Worm (Caenorhabditis elegans) whole organism, L4 larva: ENCODE measurements around the gene R07E3.6.

Source experiments
- D1046.2 ChIP-seq: fragments of 200-800 bp; sonication (Bioruptor generic); IDR thresholded peaks from 2 replicates; pipeline ENCODE4 v1.3.6; 2022; ENCODE audit warnings: missing genetic modification characterization, missing compliant biosample characterization
- F10B5.3 ChIP-seq: sonication (generic microtip); optimal IDR thresholded peaks from 2 replicates; lab custom pipeline; 2016; ENCODE audit warnings: mild to moderate bottlenecking, missing genetic modification characterization, missing compliant biosample characterization
- F44E2.7 ChIP-seq: fragments of 200-800 bp; sonication (Bioruptor generic); IDR thresholded peaks from 2 replicates; pipeline ENCODE4 v2.1.2; 2022; ENCODE audit warnings: missing genetic modification characterization, missing compliant biosample characterization
- R02D3.7 ChIP-seq: fragments of 150-350 bp; sonication (generic microtip); optimal IDR thresholded peaks from 3 replicates; lab custom pipeline; 2014; ENCODE audit warnings: missing biosample characterization, missing genetic modification characterization
- T20F7.1 ChIP-seq: fragments of 200-800 bp; sonication (Bioruptor generic); optimal IDR thresholded peaks from 2 replicates; lab custom pipeline; 2018; ENCODE audit warnings: mild to moderate bottlenecking, missing genetic modification characterization, missing compliant biosample characterization
- T26A8.4 ChIP-seq: fragments of 200-800 bp; sonication (Bioruptor generic); IDR thresholded peaks from 2 replicates; pipeline ENCODE4 v1.3.6; 2022; ENCODE audit warnings: missing genetic modification characterization, missing compliant biosample characterization
- Y48G9A.11 ChIP-seq: fragments of 200-800 bp; sonication (Bioruptor generic); IDR thresholded peaks from 2 replicates; pipeline ENCODE4 v1.3.6; 2022; ENCODE audit warnings: missing genetic modification reagents, missing genetic modification characterization, missing compliant biosample characterization
- Y5F2A.4 ChIP-seq: fragments of 200-800 bp; sonication (Bioruptor generic); optimal IDR thresholded peaks from 2 replicates; lab custom pipeline; 2018; ENCODE audit warnings: mild to moderate bottlenecking, missing genetic modification characterization, missing compliant biosample characterization
- Y75B8A.6 ChIP-seq: fragments of 200-800 bp; sonication (Bioruptor generic); IDR thresholded peaks from 2 replicates; pipeline ENCODE4 v1.3.6; 2022; ENCODE audit warnings: missing genetic modification reagents, missing genetic modification characterization, missing compliant biosample characterization
- ZK546.5 ChIP-seq, 2 experiments: sonication (generic microtip); optimal IDR thresholded peaks; 2 replicates each; lab custom pipeline; 2017; ENCODE audit warnings: missing biosample characterization in 2 of 2, missing genetic modification characterization in 2 of 2
- aha-1 ChIP-seq: fragments of 150-350 bp; peaks from one replicate; lab custom pipeline; 2014; ENCODE audit warnings: missing biosample characterization, missing genetic modification characterization
- ceh-20 ChIP-seq: fragments of 200-800 bp; sonication (Bioruptor generic); IDR thresholded peaks from 2 replicates; pipeline ENCODE4 v1.3.6; 2022; ENCODE audit warnings: missing genetic modification reagents, missing genetic modification characterization, missing compliant biosample characterization
- ceh-32 ChIP-seq: sonication (generic microtip); optimal IDR thresholded peaks from 2 replicates; lab custom pipeline; 2016; ENCODE audit warnings: mild to moderate bottlenecking, missing genetic modification characterization, missing compliant biosample characterization; ENCODE audit not compliant: poor library complexity
- ceh-44 ChIP-seq: fragments of 200-800 bp; sonication (Bioruptor generic); IDR thresholded peaks from 2 replicates; pipeline ENCODE4 v1.3.6; 2022; ENCODE audit warnings: missing genetic modification reagents, missing genetic modification characterization, missing compliant biosample characterization
- ceh-62 ChIP-seq: sonication (generic microtip); optimal IDR thresholded peaks from 2 replicates; lab custom pipeline; 2017; ENCODE audit warnings: missing biosample characterization, missing genetic modification characterization
- ctbp-1 ChIP-seq: fragments of 200-800 bp; sonication (Bioruptor generic); IDR thresholded peaks from 2 replicates; pipeline ENCODE4 v1.3.6; 2022; ENCODE audit warnings: missing genetic modification reagents, missing genetic modification characterization, missing compliant biosample characterization
- daf-16 ChIP-seq, 3 experiments: sonication (generic microtip); optimal IDR thresholded peaks; 2 replicates each; lab custom pipeline; 2016 to 2017; ENCODE audit warnings: missing genetic modification characterization in 3 of 3, missing genetic modification reagents in 3 of 3, mild to moderate bottlenecking in 2 of 3, missing compliant biosample characterization in 2 of 3, missing biosample characterization in 1 of 3, moderate library complexity in 1 of 3
- daf-19 ChIP-seq: fragments of 200-800 bp; sonication (Bioruptor generic); conservative IDR thresholded peaks from 2 replicates; pipeline ENCODE4 v1.3.6; 2022; ENCODE audit warnings: missing genetic modification characterization, missing compliant biosample characterization
- daf-8 ChIP-seq: fragments of 200-800 bp; sonication (Bioruptor generic); IDR thresholded peaks from 2 replicates; pipeline ENCODE4 v1.3.6; 2022; ENCODE audit warnings: missing genetic modification characterization, missing compliant biosample characterization
- dmd-6 ChIP-seq: fragments of 200-800 bp; sonication (Bioruptor generic); IDR thresholded peaks from 2 replicates; pipeline ENCODE4 v1.3.6; 2022; ENCODE audit warnings: missing genetic modification reagents, missing genetic modification characterization, missing compliant biosample characterization
- dmd-8 ChIP-seq: fragments of 200-800 bp; sonication (Bioruptor generic); IDR thresholded peaks from 2 replicates; pipeline ENCODE4 v1.3.6; 2022; ENCODE audit warnings: missing genetic modification characterization, missing compliant biosample characterization
- dmd-9 ChIP-seq: fragments of 200-800 bp; sonication (Bioruptor generic); IDR thresholded peaks from 2 replicates; pipeline ENCODE4 v1.3.6; 2022; ENCODE audit warnings: missing genetic modification reagents, missing genetic modification characterization, missing compliant biosample characterization
- dpl-1 ChIP-seq: fragments of 150-350 bp; optimal IDR thresholded peaks from 2 replicates; lab custom pipeline; 2014; ENCODE audit warnings: missing biosample characterization, missing genetic modification reagents, missing genetic modification characterization
- duxl-1 ChIP-seq: sonication (generic microtip); optimal IDR thresholded peaks from 2 replicates; lab custom pipeline; 2016; ENCODE audit warnings: mild to moderate bottlenecking, missing genetic modification characterization, moderate library complexity, missing compliant biosample characterization; ENCODE audit not compliant: poor library complexity
- dve-1 ChIP-seq: sonication (generic microtip); optimal IDR thresholded peaks from 2 replicates; lab custom pipeline; 2017; ENCODE audit warnings: antibody characterized with exemption, mild to moderate bottlenecking, missing genetic modification characterization, missing compliant biosample characterization; ENCODE audit not compliant: insufficient read depth
- fos-1 ChIP-seq: fragments of 150-350 bp; optimal IDR thresholded peaks from 2 replicates; lab custom pipeline; 2014; ENCODE audit warnings: missing biosample characterization, missing genetic modification characterization
- hlh-11 ChIP-seq: fragments of 200-800 bp; sonication (Bioruptor generic); optimal IDR thresholded peaks from 2 replicates; lab custom pipeline; 2018; ENCODE audit warnings: mild to moderate bottlenecking, missing genetic modification characterization, missing compliant biosample characterization
- hlh-30 ChIP-seq: sonication (generic microtip); optimal IDR thresholded peaks from 2 replicates; lab custom pipeline; 2017; ENCODE audit warnings: antibody characterized with exemption, mild to moderate bottlenecking, missing genetic modification characterization, missing compliant biosample characterization; ENCODE audit not compliant: insufficient read depth
- hmg-1.1 ChIP-seq: fragments of 200-800 bp; sonication (Bioruptor generic); IDR thresholded peaks from 2 replicates; pipeline ENCODE4 v1.3.6; 2022; ENCODE audit warnings: missing genetic modification reagents, missing genetic modification characterization, missing compliant biosample characterization
- jun-1 ChIP-seq: fragments of 150-350 bp; optimal IDR thresholded peaks from 2 replicates; lab custom pipeline; 2014; ENCODE audit warnings: missing biosample characterization, missing genetic modification reagents, missing genetic modification characterization
- lin-1 ChIP-seq: fragments of 200-800 bp; sonication (Bioruptor generic); IDR thresholded peaks from 2 replicates; pipeline ENCODE4 v1.3.6; 2022; ENCODE audit warnings: missing genetic modification reagents, missing genetic modification characterization, missing compliant biosample characterization
- lin-15B ChIP-seq: fragments of 150-350 bp; sonication (generic microtip); optimal IDR thresholded peaks from 3 replicates; lab custom pipeline; 2014; ENCODE audit warnings: missing biosample characterization, missing genetic modification characterization
- lin-38 ChIP-seq: fragments of 200-800 bp; sonication (Bioruptor generic); IDR thresholded peaks from 2 replicates; pipeline ENCODE4 v1.3.6; 2022; ENCODE audit warnings: missing genetic modification reagents, missing genetic modification characterization, missing compliant biosample characterization
- lin-39 ChIP-seq: fragments of 150-350 bp; optimal IDR thresholded peaks from 2 replicates; lab custom pipeline; 2014; ENCODE audit warnings: missing biosample characterization, missing genetic modification reagents, missing genetic modification characterization
- madf-9 ChIP-seq: fragments of 200-800 bp; sonication (Bioruptor generic); conservative IDR thresholded peaks from 2 replicates; pipeline ENCODE4 v1.3.6; 2022; ENCODE audit warnings: missing genetic modification reagents, missing genetic modification characterization, missing compliant biosample characterization
- mdl-1 ChIP-seq, 2 experiments: fragments of 150-350 bp in 1 of 2; sonication (generic microtip) in 1 of 2; optimal IDR thresholded peaks; 2 replicates each; lab custom pipeline; 2014 to 2017; ENCODE audit warnings: missing biosample characterization in 2 of 2, missing genetic modification characterization in 2 of 2
- mdt-29 ChIP-seq: fragments of 200-800 bp; sonication (Bioruptor generic); IDR thresholded peaks from 2 replicates; pipeline ENCODE4 v1.3.6; 2022; ENCODE audit warnings: missing genetic modification reagents, missing genetic modification characterization, missing compliant biosample characterization
- mxl-2 ChIP-seq: fragments of 200-800 bp; sonication (Bioruptor generic); conservative IDR thresholded peaks from 2 replicates; pipeline ENCODE4 v1.3.6; 2022; ENCODE audit warnings: missing genetic modification reagents, missing genetic modification characterization, missing compliant biosample characterization
- nhr-11 ChIP-seq: fragments of 150-350 bp; optimal IDR thresholded peaks from 2 replicates; lab custom pipeline; 2014; ENCODE audit warnings: missing biosample characterization, missing genetic modification characterization
- nhr-48 ChIP-seq: sonication (generic microtip); optimal IDR thresholded peaks from 2 replicates; lab custom pipeline; 2016; ENCODE audit warnings: mild to moderate bottlenecking, missing genetic modification characterization, missing compliant biosample characterization
- nhr-77 ChIP-seq: fragments of 150-350 bp; optimal IDR thresholded peaks from 2 replicates; lab custom pipeline; 2014; ENCODE audit warnings: missing biosample characterization, missing genetic modification characterization
- pha-4 ChIP-seq, 2 experiments: fragments of 150-350 bp in 1 of 2; fragments of 200-800 bp in 1 of 2; sonication (Bioruptor generic) in 1 of 2; IDR thresholded peaks in 1 of 2; optimal IDR thresholded peaks in 1 of 2; 2 replicates each; pipeline versions ENCODE4 v1.3.6 to Lab custom; 2014 to 2022; ENCODE audit warnings: missing genetic modification characterization in 2 of 2, missing genetic modification reagents in 2 of 2, missing biosample characterization in 1 of 2, missing compliant biosample characterization in 1 of 2
- rbr-2 ChIP-seq: sonication (generic microtip); optimal IDR thresholded peaks from 2 replicates; lab custom pipeline; 2016; ENCODE audit warnings: missing genotype, missing genetic modification characterization, missing compliant biosample characterization
- skn-1 ChIP-seq: fragments of 150-350 bp; optimal IDR thresholded peaks from 2 replicates; lab custom pipeline; 2014; ENCODE audit warnings: missing biosample characterization, missing genetic modification characterization
- tra-1 ChIP-seq: fragments of 200-800 bp; sonication (Bioruptor generic); IDR thresholded peaks from 2 replicates; pipeline ENCODE4 v1.3.6; 2022; ENCODE audit warnings: missing genetic modification reagents, missing genetic modification characterization, missing compliant biosample characterization
- unc-130 ChIP-seq: sonication (generic microtip); optimal IDR thresholded peaks from 2 replicates; lab custom pipeline; 2016; ENCODE audit warnings: missing genetic modification reagents, missing genetic modification characterization, missing compliant biosample characterization
- vab-7 ChIP-seq: fragments of 200-800 bp; sonication (Bioruptor generic); IDR thresholded peaks from 2 replicates; pipeline ENCODE4 v1.3.6; 2022; ENCODE audit warnings: missing genetic modification reagents, missing genetic modification characterization, missing compliant biosample characterization
- zag-1 ChIP-seq: fragments of 150-350 bp; optimal IDR thresholded peaks from 2 replicates; lab custom pipeline; 2014; ENCODE audit warnings: missing biosample characterization, missing genetic modification characterization
- zfp-2 ChIP-seq: sonication (generic microtip); optimal IDR thresholded peaks from 2 replicates; lab custom pipeline; 2016; ENCODE audit warnings: mild to moderate bottlenecking, missing genetic modification characterization, missing compliant biosample characterization
- zfp-3 ChIP-seq: fragments of 200-800 bp; sonication (Bioruptor generic); conservative IDR thresholded peaks from 2 replicates; pipeline ENCODE4 v1.3.6; 2022; ENCODE audit warnings: missing genetic modification reagents, missing genetic modification characterization, missing compliant biosample characterization

The R07E3.6 gene

DNA sequence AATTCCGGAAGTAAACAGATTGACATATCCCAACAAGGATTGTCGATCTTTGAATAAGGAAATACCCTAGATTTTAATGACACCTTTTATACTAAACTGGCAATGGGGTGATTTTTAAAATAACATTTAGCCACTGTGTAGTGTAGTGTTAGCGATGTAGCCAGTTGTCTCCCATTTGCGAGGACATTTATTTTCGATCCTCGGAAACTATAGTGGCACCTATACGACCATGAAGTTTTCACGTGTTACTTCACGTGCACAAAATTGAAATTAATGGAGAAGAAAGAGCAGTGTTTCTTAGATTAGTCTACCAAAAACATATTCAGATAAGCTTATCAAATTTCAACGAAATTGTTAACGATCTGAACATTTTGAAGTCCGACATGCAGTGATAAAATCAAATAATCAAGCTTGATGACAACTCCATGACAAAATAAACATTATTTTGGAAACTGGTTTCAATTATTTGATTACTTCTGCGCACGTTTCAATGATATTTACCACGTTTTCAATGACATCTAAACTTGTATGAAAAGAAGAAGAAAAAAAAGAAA lies 15.9 kb downstream of the R07E3.6 start, which contains the start of gene R07E3.4:
R07E3.4 (minus strand) TSS at position 51 of the 554 bp plus-strand sequence.
- no peak for TF ChIP-seq D1046.2
- TF ChIP-seq nhr-77 = no peak
- no peak for TF ChIP-seq ceh-62 (tag; lab: Kevin White, UChicago)
- TF ChIP-seq rbr-2 (tag; lab: Kevin White, UChicago) = no peak
- no peak for TF ChIP-seq dpl-1
- TF ChIP-seq jun-1 (tag; lab: Kevin White, UChicago) = no peak
- TF ChIP-seq duxl-1 = no peak
- no peak for TF ChIP-seq unc-130
- peak; percentile 49; the same call in 1 of the 2 replicates for TF ChIP-seq tra-1 (GFP tag; lab: Robert Waterston, UW)
- TF ChIP-seq vab-7 (GFP tag; lab: Robert Waterston, UW) = no peak
- no peak for TF ChIP-seq ceh-44
- no peak for TF ChIP-seq dmd-8 (GFP tag; lab: Robert Waterston, UW)
- TF ChIP-seq lin-1 (GFP tag; lab: Robert Waterston, UW) = peak; percentile 47; the same call in 1 of the 2 replicates
- TF ChIP-seq T26A8.4 (GFP tag; lab: Robert Waterston, UW) = no peak
- no peak for TF ChIP-seq mdt-29 (GFP tag; lab: Robert Waterston, UW)
- TF ChIP-seq ceh-20 = no peak
- TF ChIP-seq hmg-1.1 = no peak
- TF ChIP-seq F44E2.7 (GFP tag; lab: Robert Waterston, UW) = no peak
- no peak for TF ChIP-seq daf-8 (GFP tag; lab: Robert Waterston, UW)
- peak; percentile 81 for TF ChIP-seq aha-1 (tag; lab: Kevin White, UChicago)
- TF ChIP-seq daf-16 (GFP tag; optimal IDR thresholded peaks at IDR 0.05; lab: Kevin White, UChicago) = peak in 1 of 2 experiments; percentile 14
- TF ChIP-seq daf-16 (tag; optimal IDR thresholded peaks at IDR 0.05; lab: Kevin White, UChicago) = peak; percentile 93
- no peak for TF ChIP-seq F10B5.3 (tag; lab: Kevin White, UChicago)
- TF ChIP-seq lin-15B = no peak
- peak; percentile 98 for TF ChIP-seq mxl-2
- TF ChIP-seq fos-1 (tag; lab: Kevin White, UChicago) = no peak
- no peak for TF ChIP-seq ceh-32 (tag; lab: Kevin White, UChicago)
- no peak for TF ChIP-seq Y48G9A.11 (GFP tag; lab: Robert Waterston, UW)
- TF ChIP-seq mdl-1 (tag; optimal IDR thresholded peaks at IDR 0.05; lab: Kevin White, UChicago) = no peak
- peak; percentile 55 for TF ChIP-seq nhr-48 (tag; lab: Kevin White, UChicago)
- no peak for TF ChIP-seq zfp-3
- no peak for TF ChIP-seq Y75B8A.6 (GFP tag; lab: Robert Waterston, UW)
- TF ChIP-seq nhr-11 (tag; lab: Kevin White, UChicago) = peak; percentile 71
- TF ChIP-seq pha-4 (GFP tag; IDR thresholded peaks at IDR 0.05; lab: Robert Waterston, UW) = no peak
- TF ChIP-seq pha-4 (tag; optimal IDR thresholded peaks at IDR 0.05; lab: Kevin White, UChicago) = no peak
- no peak for TF ChIP-seq ZK546.5 (tag; optimal IDR thresholded peaks at IDR 0.05; lab: Kevin White, UChicago)
- no peak for TF ChIP-seq ctbp-1 (GFP tag; lab: Robert Waterston, UW)
- no peak for TF ChIP-seq madf-9 (GFP tag; lab: Robert Waterston, UW)
- no peak for TF ChIP-seq Y5F2A.4
- no peak for TF ChIP-seq skn-1
- no peak for TF ChIP-seq dmd-9
- TF ChIP-seq hlh-30 (tag; lab: Kevin White, UChicago) = peak; percentile 1
- TF ChIP-seq lin-39 (tag; lab: Kevin White, UChicago) = no peak
- no peak for TF ChIP-seq R02D3.7 (tag; lab: Kevin White, UChicago)
- TF ChIP-seq lin-38 (GFP tag; lab: Robert Waterston, UW) = no peak
- peak; percentile 79 for TF ChIP-seq dmd-6
- peak; percentile 65 for TF ChIP-seq hlh-11
- TF ChIP-seq T20F7.1 (GFP tag; lab: Kevin White, UChicago) = no peak
- peak; percentile 62 for TF ChIP-seq dve-1 (tag; lab: Kevin White, UChicago)
- TF ChIP-seq daf-19 (GFP tag; lab: Robert Waterston, UW) = no peak
- no peak for TF ChIP-seq zfp-2 (tag; lab: Kevin White, UChicago)
- TF ChIP-seq zag-1 (tag; lab: Kevin White, UChicago) = no peak
